Fruit fly (Drosophila melanogaster): ENCODE data around the gene CG31928.

DNA sequence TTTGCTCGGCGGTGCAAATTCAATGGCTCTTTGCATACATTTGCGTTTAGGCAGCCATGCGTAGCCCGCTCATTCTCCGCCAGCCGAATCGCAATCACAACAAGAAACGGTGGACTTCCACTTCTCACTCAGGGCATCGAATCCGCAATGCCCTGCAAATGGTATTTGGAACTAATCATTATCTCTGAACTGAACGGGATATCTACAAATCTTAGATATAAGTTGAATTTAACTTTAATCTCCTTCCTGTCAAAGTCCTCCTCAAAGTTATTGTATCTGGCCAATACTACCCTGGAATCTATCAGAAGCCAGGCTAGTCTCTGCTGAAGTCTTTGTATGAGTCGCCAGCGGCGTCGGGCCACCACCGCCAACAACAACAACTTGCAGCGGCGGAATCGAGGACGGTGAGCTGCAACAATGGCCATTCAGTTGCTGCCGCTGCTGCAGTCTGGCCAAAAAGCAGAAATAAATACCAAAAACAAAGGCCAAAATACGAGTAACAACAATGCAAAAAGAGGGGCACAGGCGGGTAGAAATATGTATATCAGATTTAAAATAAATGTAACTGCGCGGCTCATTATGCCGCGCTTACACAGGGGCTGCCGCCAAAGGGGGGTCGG lies 33.4 kb upstream of the CG31928 start:
- no peak for TF ChIP-seq CTCF (optimal IDR thresholded peaks at IDR 0.05)
- no peak for TF ChIP-seq CG8478 (optimal IDR thresholded peaks at IDR 0.05)

Measured in S2 (cell line).